Worm (Caenorhabditis elegans) whole organism, young adult: ENCODE results near the gene B0001.4.

Experiments used
- C06A6.2 ChIP-seq: fragments of 200-800 bp; sonication (Bioruptor generic); conservative IDR thresholded peaks from 2 replicates; pipeline ENCODE4 v1.3.6; 2022; ENCODE audit warnings: missing genetic modification characterization, missing compliant biosample characterization
- C17E4.6 ChIP-seq: fragments of 200-800 bp; sonication (Bioruptor generic); IDR thresholded peaks from 2 replicates; pipeline ENCODE4 v1.3.6; 2022; ENCODE audit warnings: missing genetic modification reagents, missing genetic modification characterization, missing compliant biosample characterization
- F23B12.7 ChIP-seq: sonication (generic microtip); optimal IDR thresholded peaks from 2 replicates; lab custom pipeline; 2017; ENCODE audit warnings: missing genetic modification characterization, mild to moderate bottlenecking, missing compliant biosample characterization, antibody characterized with exemption, moderate library complexity; ENCODE audit not compliant: insufficient read depth
- F33H1.4 ChIP-seq: fragments of 200-800 bp; sonication (Bioruptor generic); IDR thresholded peaks from 2 replicates; pipeline ENCODE4 v1.3.6; 2022; ENCODE audit warnings: missing genetic modification reagents, missing genetic modification characterization, missing compliant biosample characterization
- F37B4.10 ChIP-seq: fragments of 200-800 bp; sonication (Bioruptor generic); IDR thresholded peaks from 2 replicates; pipeline ENCODE4 v1.3.6; 2022; ENCODE audit warnings: missing genetic modification characterization, missing compliant biosample characterization
- F49E8.2 ChIP-seq: sonication (generic microtip); optimal IDR thresholded peaks from 3 replicates; lab custom pipeline; 2017; ENCODE audit warnings: missing genetic modification characterization, mild to moderate bottlenecking, missing compliant biosample characterization, antibody characterized with exemption, moderate library complexity; ENCODE audit not compliant: insufficient read depth
- F52B5.7 ChIP-seq: sonication (generic microtip); optimal IDR thresholded peaks from 2 replicates; lab custom pipeline; 2016; ENCODE audit warnings: mild to moderate bottlenecking, missing genetic modification characterization, missing compliant biosample characterization
- K11D2.4 ChIP-seq: fragments of 200-800 bp; sonication (Bioruptor generic); IDR thresholded peaks from 2 replicates; pipeline ENCODE4 v1.3.6; 2022; ENCODE audit warnings: missing genetic modification reagents, missing genetic modification characterization, missing compliant biosample characterization
- T26A5.8 ChIP-seq: sonication (generic microtip); optimal IDR thresholded peaks from 2 replicates; lab custom pipeline; 2016; ENCODE audit warnings: missing genetic modification characterization, missing compliant biosample characterization
- Y56A3A.18 ChIP-seq: fragments of 200-800 bp; sonication (Bioruptor generic); IDR thresholded peaks from 2 replicates; pipeline ENCODE4 v1.3.6; 2022; ENCODE audit warnings: missing genetic modification reagents, missing genetic modification characterization, missing compliant biosample characterization
- Y95B8A.8 ChIP-seq: fragments of 200-800 bp; sonication (Bioruptor generic); IDR thresholded peaks from 2 replicates; pipeline ENCODE4 v1.3.6; 2022; ENCODE audit warnings: missing genetic modification reagents, missing genetic modification characterization, missing compliant biosample characterization
- ama-1 ChIP-seq, 3 experiments: fragments of 150-350 bp in 1 of 3; sonication (generic microtip) in 2 of 3; optimal IDR thresholded peaks; 2 replicates each; lab custom pipeline; 2014 to 2018; ENCODE audit warnings: missing biosample characterization in 2 of 3, missing genetic modification characterization in 2 of 3, missing genetic modification reagents in 2 of 3
- aptf-2 ChIP-seq: fragments of 200-800 bp; sonication (Bioruptor generic); conservative IDR thresholded peaks from 2 replicates; pipeline ENCODE4 v1.3.6; 2022; ENCODE audit warnings: missing genetic modification reagents, missing genetic modification characterization, missing compliant biosample characterization
- attf-3 ChIP-seq: fragments of 200-800 bp; sonication (Bioruptor generic); conservative IDR thresholded peaks from 2 replicates; pipeline ENCODE4 v1.3.6; 2022; ENCODE audit warnings: missing genetic modification reagents, missing genetic modification characterization, missing compliant biosample characterization
- cebp-1 ChIP-seq, 2 experiments: fragments of 200-800 bp in 1 of 2; sonication (Bioruptor generic) in 1 of 2; sonication (generic microtip) in 1 of 2; IDR thresholded peaks in 1 of 2; optimal IDR thresholded peaks in 1 of 2; 2 replicates each; pipeline versions ENCODE4 v1.3.6 to Lab custom; 2017 to 2022; ENCODE audit warnings: missing compliant biosample characterization in 2 of 2, missing genetic modification characterization in 2 of 2, mild to moderate bottlenecking in 1 of 2, missing genetic modification reagents in 1 of 2, moderate library complexity in 1 of 2
- ceh-79 ChIP-seq: sonication (generic microtip); optimal IDR thresholded peaks from 2 replicates; lab custom pipeline; 2017; ENCODE audit warnings: mild to moderate bottlenecking, missing genetic modification characterization, missing compliant biosample characterization
- dpff-1 ChIP-seq: sonication (generic microtip); optimal IDR thresholded peaks from 2 replicates; lab custom pipeline; 2017; ENCODE audit warnings: mild to moderate bottlenecking, missing genetic modification characterization, missing compliant biosample characterization
- efl-1 ChIP-seq: fragments of 150-350 bp; optimal IDR thresholded peaks from 2 replicates; lab custom pipeline; 2014; ENCODE audit warnings: missing biosample characterization, missing genetic modification reagents, missing genetic modification characterization
- egl-18 ChIP-seq: fragments of 200-800 bp; sonication (Bioruptor generic); IDR thresholded peaks from 2 replicates; pipeline ENCODE4 v1.3.6; 2022; ENCODE audit warnings: missing genetic modification reagents, missing genetic modification characterization, missing compliant biosample characterization
- egrh-3 ChIP-seq: fragments of 200-800 bp; sonication (Bioruptor generic); IDR thresholded peaks from 2 replicates; pipeline ENCODE4 v1.3.6; 2022; ENCODE audit warnings: missing genetic modification reagents, missing genetic modification characterization, missing compliant biosample characterization
- ekl-4 ChIP-seq: fragments of 200-800 bp; sonication (Bioruptor generic); IDR thresholded peaks from 2 replicates; pipeline ENCODE4 v1.3.6; 2022; ENCODE audit warnings: missing genetic modification reagents, missing genetic modification characterization, missing compliant biosample characterization
- ets-4 ChIP-seq: fragments of 200-800 bp; sonication (Bioruptor generic); optimal IDR thresholded peaks from 2 replicates; lab custom pipeline; 2018; ENCODE audit warnings: mild to moderate bottlenecking, missing genetic modification characterization, missing compliant biosample characterization
- hlh-26 ChIP-seq: fragments of 200-800 bp; sonication (Bioruptor generic); conservative IDR thresholded peaks from 2 replicates; pipeline ENCODE4 v1.3.6; 2022; ENCODE audit warnings: missing genetic modification reagents, missing genetic modification characterization, missing compliant biosample characterization
- hmg-1.2 ChIP-seq: fragments of 200-800 bp; sonication (Bioruptor generic); IDR thresholded peaks from 2 replicates; pipeline ENCODE4 v1.3.6; 2022; ENCODE audit warnings: missing genetic modification reagents, missing genetic modification characterization, missing compliant biosample characterization
- let-607 ChIP-seq, 2 experiments: fragments of 200-800 bp in 1 of 2; sonication (Bioruptor generic) in 1 of 2; sonication (generic microtip) in 1 of 2; optimal IDR thresholded peaks; 2 replicates each; lab custom pipeline; 2016 to 2018; ENCODE audit warnings: mild to moderate bottlenecking in 2 of 2, missing compliant biosample characterization in 2 of 2, missing genetic modification characterization in 2 of 2, moderate library complexity in 2 of 2, missing genotype in 1 of 2
- mcd-1 ChIP-seq: fragments of 200-800 bp; sonication (Bioruptor generic); IDR thresholded peaks from 2 replicates; pipeline ENCODE4 v1.3.6; 2022; ENCODE audit warnings: missing genetic modification reagents, missing genetic modification characterization, missing compliant biosample characterization
- mxl-1 ChIP-seq: sonication (generic microtip); optimal IDR thresholded peaks from 2 replicates; lab custom pipeline; 2016; ENCODE audit warnings: missing genetic modification characterization, missing compliant biosample characterization
- nfya-2 ChIP-seq: fragments of 200-800 bp; sonication (Bioruptor generic); IDR thresholded peaks from 2 replicates; pipeline ENCODE4 v1.3.6; 2022; ENCODE audit warnings: missing genetic modification reagents, missing genetic modification characterization, missing compliant biosample characterization
- nhr-80 ChIP-seq: sonication (generic microtip); optimal IDR thresholded peaks from 2 replicates; lab custom pipeline; 2016; ENCODE audit warnings: missing genetic modification characterization, missing compliant biosample characterization
- nhr-90 ChIP-seq: sonication (generic microtip); optimal IDR thresholded peaks from 2 replicates; lab custom pipeline; 2016; ENCODE audit warnings: missing genotype, mild to moderate bottlenecking, missing genetic modification characterization, missing compliant biosample characterization
- rec-8 ChIP-seq, 2 experiments: sonication (generic microtip); optimal IDR thresholded peaks; 2 replicates each; lab custom pipeline; 2016; ENCODE audit warnings: mild to moderate bottlenecking in 2 of 2, missing genetic modification characterization in 2 of 2, missing genetic modification reagents in 2 of 2, missing genotype in 2 of 2, missing biosample characterization in 1 of 2, missing compliant biosample characterization in 1 of 2, moderate library complexity in 1 of 2
- sdz-38 ChIP-seq: sonication (generic microtip); optimal IDR thresholded peaks from 2 replicates; lab custom pipeline; 2016; ENCODE audit warnings: missing genotype, missing genetic modification characterization, missing compliant biosample characterization
- snpc-1.1 ChIP-seq: sonication (generic microtip); optimal IDR thresholded peaks from 2 replicates; lab custom pipeline; 2017; ENCODE audit warnings: missing genetic modification characterization, mild to moderate bottlenecking, missing compliant biosample characterization, antibody characterized with exemption, moderate library complexity, missing genotype, missing genetic modification reagents; ENCODE audit not compliant: insufficient read depth
- snpc-3.4 ChIP-seq: sonication (generic microtip); optimal IDR thresholded peaks from 2 replicates; lab custom pipeline; 2017; ENCODE audit warnings: missing genetic modification characterization, mild to moderate bottlenecking, missing compliant biosample characterization, antibody characterized with exemption, moderate library complexity, missing genotype, missing genetic modification reagents
- snpc-4 ChIP-seq, 5 experiments: fragments of 150-350 bp in 1 of 5; sonication (generic microtip) in 4 of 5; optimal IDR thresholded peaks; 2 replicates each; lab custom pipeline; 2014 to 2018; ENCODE audit warnings: missing genetic modification characterization in 5 of 5, missing biosample characterization in 3 of 5, antibody characterized with exemption in 2 of 5, mild to moderate bottlenecking in 2 of 5, missing compliant biosample characterization in 2 of 5, missing genotype in 2 of 5, moderate library complexity in 2 of 5, missing genetic modification reagents in 1 of 5
- somi-1 ChIP-seq: fragments of 200-800 bp; sonication (Bioruptor generic); optimal IDR thresholded peaks from 2 replicates; lab custom pipeline; 2018; ENCODE audit warnings: mild to moderate bottlenecking, missing genetic modification characterization, missing compliant biosample characterization
- sptf-2 ChIP-seq: fragments of 200-800 bp; sonication (Bioruptor generic); optimal IDR thresholded peaks from 2 replicates; lab custom pipeline; 2018; ENCODE audit warnings: mild to moderate bottlenecking, missing genetic modification characterization, missing compliant biosample characterization
- tbx-9 ChIP-seq: sonication (generic microtip); optimal IDR thresholded peaks from 2 replicates; lab custom pipeline; 2016; ENCODE audit warnings: borderline replicate concordance, missing genetic modification characterization, inconsistent platforms, missing compliant biosample characterization
- tlf-1 ChIP-seq: fragments of 200-800 bp; sonication (Bioruptor generic); optimal IDR thresholded peaks from 2 replicates; lab custom pipeline; 2018; ENCODE audit warnings: mild to moderate bottlenecking, missing genetic modification characterization, missing compliant biosample characterization
- unc-62 ChIP-seq: fragments of 150-350 bp; optimal IDR thresholded peaks from 2 replicates; lab custom pipeline; 2014; ENCODE audit warnings: missing biosample characterization, missing genetic modification reagents, missing genetic modification characterization
- xnd-1 ChIP-seq: sonication (generic microtip); optimal IDR thresholded peaks from 2 replicates; lab custom pipeline; 2016; ENCODE audit warnings: missing genotype, missing genetic modification reagents, missing genetic modification characterization, missing compliant biosample characterization
- zfh-2 ChIP-seq: fragments of 200-800 bp; sonication (Bioruptor generic); conservative IDR thresholded peaks from 2 replicates; pipeline ENCODE4 v1.3.6; 2022; ENCODE audit warnings: missing genetic modification reagents, missing genetic modification characterization, missing compliant biosample characterization
- ztf-26 ChIP-seq: sonication (generic microtip); optimal IDR thresholded peaks from 2 replicates; lab custom pipeline; 2017; ENCODE audit warnings: missing genetic modification characterization, missing compliant biosample characterization
- ztf-28 ChIP-seq: fragments of 200-800 bp; sonication (Bioruptor generic); IDR thresholded peaks from 2 replicates; pipeline ENCODE4 v1.3.6; 2022; ENCODE audit warnings: missing genetic modification reagents, missing genetic modification characterization, missing compliant biosample characterization
- ztf-6 ChIP-seq: fragments of 200-800 bp; sonication (Bioruptor generic); IDR thresholded peaks from 2 replicates; pipeline ENCODE4 v1.3.6; 2022; ENCODE audit warnings: missing genetic modification reagents, missing genetic modification characterization, missing compliant biosample characterization

The B0001.4 gene

ce11 chrIV:12086498-12086897 is 51.5 kb downstream of the B0001.4 start (continued):
- TF ChIP-seq F49E8.2 (tag; lab: Kevin White, UChicago) (peak; percentile 91), egrh-3 (GFP tag; lab: Robert Waterston, UW) (peak; percentile 59; the same call in 1 of the 2 replicates), nhr-80 (tag; lab: Kevin White, UChicago) (peak; percentile 52), C17E4.6 (GFP tag; lab: Robert Waterston, UW) (peak; percentile 75; the same call in 1 of the 2 replicates), ztf-26 (tag; lab: Kevin White, UChicago) (peak; percentile 75), T26A5.8 (peak; percentile 76), F52B5.7 (tag; lab: Kevin White, UChicago) (peak; percentile 87), xnd-1 (peak; percentile 36), zfh-2 (peak; percentile 86), efl-1 (peak; percentile 41), aptf-2 (GFP tag; lab: Robert Waterston, UW) (peak; percentile 71; the same call in 1 of the 2 replicates), F33H1.4 (GFP tag; lab: Robert Waterston, UW) (peak; percentile 63), hlh-26 (GFP tag; lab: Robert Waterston, UW) (no peak), let-607 (tag; optimal IDR thresholded peaks at IDR 0.05; lab: Kevin White, UChicago) (peak; percentile 63 to 65), Y95B8A.8 (GFP tag; lab: Robert Waterston, UW) (peak; percentile 76; the same call in 1 of the 2 replicates), snpc-1.1 (tag; lab: Kevin White, UChicago) (no peak), unc-62 (GFP tag; lab: Kevin White, UChicago) (no peak), mcd-1 (peak; percentile 83), cebp-1 (GFP tag; IDR thresholded peaks at IDR 0.05; lab: Robert Waterston, UW) (no peak), cebp-1 (tag; optimal IDR thresholded peaks at IDR 0.05; lab: Kevin White, UChicago) (peak; percentile 79), egl-18 (peak; percentile 85), snpc-4 (GFP tag; optimal IDR thresholded peaks at IDR 0.05; lab: Kevin White, UChicago) (peak; percentile 77), snpc-4 (tag; optimal IDR thresholded peaks at IDR 0.05; lab: Kevin White, UChicago) (peak; percentile 60 to 81 (median 75)), ztf-28 (GFP tag; lab: Robert Waterston, UW) (peak; percentile 94), mxl-1 (peak; percentile 88), K11D2.4 (GFP tag; lab: Robert Waterston, UW) (peak; percentile 78), ets-4 (GFP tag; lab: Kevin White, UChicago) (peak; percentile 66), nfya-2 (GFP tag; lab: Robert Waterston, UW) (no peak), hmg-1.2 (GFP tag; lab: Robert Waterston, UW) (peak; percentile 67), tbx-9 (tag; lab: Kevin White, UChicago) (peak; percentile 72), sptf-2 (peak; percentile 93), Y56A3A.18 (GFP tag; lab: Robert Waterston, UW) (peak; percentile 86), snpc-3.4 (tag; lab: Kevin White, UChicago) (peak; percentile 67), rec-8 (tag; optimal IDR thresholded peaks at IDR 0.05; lab: Kevin White, UChicago) (peak; percentile 67 to 92), ekl-4 (GFP tag; lab: Robert Waterston, UW) (peak; percentile 86), attf-3 (GFP tag; lab: Robert Waterston, UW) (peak; percentile 64), dpff-1 (peak; percentile 26), F23B12.7 (tag; lab: Kevin White, UChicago) (peak; percentile 97), F37B4.10 (GFP tag; lab: Robert Waterston, UW) (no peak), ztf-6 (GFP tag; lab: Robert Waterston, UW) (peak; percentile 70; the same call in 1 of the 2 replicates), sdz-38 (tag; lab: Kevin White, UChicago) (no peak), C06A6.2 (GFP tag; lab: Robert Waterston, UW) (peak; percentile 49; the same call in 1 of the 2 replicates), ama-1 (optimal IDR thresholded peaks at IDR 0.05; lab: Kevin White, UChicago) (no peak), ama-1 (GFP tag; optimal IDR thresholded peaks at IDR 0.05; lab: Kevin White, UChicago) (peak in 1 of 2 experiments; percentile 75), tlf-1 (GFP tag; lab: Kevin White, UChicago) (peak; percentile 79), somi-1 (peak; percentile 69), nhr-90 (tag; lab: Kevin White, UChicago) (peak; percentile 94), ceh-79 (tag; lab: Kevin White, UChicago) (peak; percentile 88)
